Fruit fly (Drosophila melanogaster) Kc167 (cell line): ENCODE results near the gene CG9444.

Experiments used
- Myc ChIP-seq: fragments of >200 bp; optimal IDR thresholded peaks from 2 replicates; lab custom pipeline; 2017; ENCODE audit warnings: missing external identifiers
- Sin3A ChIP-seq: fragments of >200 bp; optimal IDR thresholded peaks from 2 replicates; lab custom pipeline; 2018; ENCODE audit warnings: missing external identifiers
- h ChIP-seq: fragments of >200 bp; optimal IDR thresholded peaks from 3 replicates; lab custom pipeline; 2018; ENCODE audit warnings: missing external identifiers
- insv ChIP-seq: fragments of >200 bp; optimal IDR thresholded peaks from 3 replicates; lab custom pipeline; 2018; ENCODE audit warnings: missing external identifiers
- psq ChIP-seq: fragments of >200 bp; optimal IDR thresholded peaks from 2 replicates; lab custom pipeline; 2017; ENCODE audit warnings: missing external identifiers
- ttk ChIP-seq: sonication (Bioruptor generic); optimal IDR thresholded peaks from 2 replicates; lab custom pipeline; 2017; ENCODE audit warnings: missing external identifiers

The CG9444 gene

DNA sequence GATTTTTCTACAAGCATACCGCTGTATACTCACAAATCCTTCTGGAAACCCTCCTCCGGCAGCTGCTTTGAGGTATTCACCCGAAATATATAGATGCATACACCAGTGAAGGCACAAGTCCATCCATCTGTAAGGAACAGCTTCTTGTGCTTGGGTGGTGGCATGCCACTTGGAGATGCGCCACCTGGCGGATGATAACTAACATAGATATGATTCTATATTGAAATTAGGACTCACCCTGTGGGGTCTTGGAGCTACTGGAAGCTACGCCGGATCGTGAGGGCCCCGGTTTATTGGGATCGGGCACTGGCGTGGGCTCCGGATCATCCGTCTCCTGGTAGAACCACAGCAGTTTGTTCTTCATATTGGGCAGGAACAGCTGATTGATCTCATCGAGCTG lies 10.9 kb downstream of the CG9444 start:
- no peak for TF ChIP-seq Myc
- no peak for TF ChIP-seq psq (lab: Kevin White, UChicago)
- TF ChIP-seq h (lab: Kevin White, UChicago) = no peak
- TF ChIP-seq insv = no peak
- no peak for TF ChIP-seq Sin3A (lab: Kevin White, UChicago)
- no peak for TF ChIP-seq ttk (lab: Kevin White, UChicago)

dm6 chr3R:9665405-9665804 lies 18.7 kb downstream of the CG9444 start:
- TF ChIP-seq Myc = no peak
- TF ChIP-seq h (lab: Kevin White, UChicago) = no peak
- no peak for TF ChIP-seq psq (lab: Kevin White, UChicago)
- no peak for TF ChIP-seq ttk (lab: Kevin White, UChicago)
- TF ChIP-seq Sin3A (lab: Kevin White, UChicago) = no peak
- TF ChIP-seq insv = no peak

- TF ChIP-seq h (lab: Kevin White, UChicago) (no peak), Sin3A (lab: Kevin White, UChicago) (no peak), insv (no peak), ttk (lab: Kevin White, UChicago) (no peak), Myc (no peak), psq (lab: Kevin White, UChicago) (no peak)
These were observed 37.9 kb downstream of the CG9444 start, which contains the start of gene Fst for dm6 chr3R:9646104-9646707. Gene Fst (minus strand): TSS chr3R:9646154.

dm6 chr3R:9644620-9645019 lies 39.4 kb downstream of the CG9444 start:
- no peak for TF ChIP-seq ttk (lab: Kevin White, UChicago)
- no peak for TF ChIP-seq insv
- no peak for TF ChIP-seq h (lab: Kevin White, UChicago)
- no peak for TF ChIP-seq Sin3A (lab: Kevin White, UChicago)
- TF ChIP-seq Myc = no peak
- no peak for TF ChIP-seq psq (lab: Kevin White, UChicago)

- no peak for TF ChIP-seq ttk (lab: Kevin White, UChicago)
These were observed 40.1 kb downstream of the CG9444 start for dm6 chr3R:9643977-9644376.

DNA sequence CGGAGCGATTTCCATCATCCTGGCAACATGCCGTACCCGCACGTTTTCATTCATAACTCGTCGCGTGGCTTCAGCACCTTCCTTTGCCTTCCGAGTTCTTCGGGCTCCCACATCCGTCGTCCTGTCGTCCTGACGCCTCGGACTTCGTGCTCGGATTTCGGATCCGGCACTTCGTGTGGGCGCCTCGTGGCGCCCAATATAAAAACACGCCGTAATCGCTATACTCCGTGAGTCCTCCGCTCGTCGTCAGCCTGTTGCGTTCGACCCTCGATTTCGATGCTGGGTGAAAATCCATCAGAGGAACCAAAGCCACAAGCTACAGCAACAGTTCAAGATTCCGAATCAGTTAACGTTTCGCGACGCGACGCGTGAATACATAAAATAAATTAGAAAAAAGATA lies 43.8 kb downstream of the CG9444 start:
- no peak for TF ChIP-seq Myc
- no peak for TF ChIP-seq psq (lab: Kevin White, UChicago)
- TF ChIP-seq insv = no peak
- no peak for TF ChIP-seq ttk (lab: Kevin White, UChicago)
- TF ChIP-seq Sin3A (lab: Kevin White, UChicago) = no peak
- TF ChIP-seq h (lab: Kevin White, UChicago) = no peak

- TF ChIP-seq Sin3A (lab: Kevin White, UChicago) = no peak
- TF ChIP-seq insv = no peak
- no peak for TF ChIP-seq psq (lab: Kevin White, UChicago)
- no peak for TF ChIP-seq h (lab: Kevin White, UChicago)
- no peak for TF ChIP-seq ttk (lab: Kevin White, UChicago)
- no peak for TF ChIP-seq Myc
These were observed 46.2 kb downstream of the CG9444 start, which contains the start of gene Dh44 for dm6 chr3R:9637882-9638281. Gene Dh44 (plus strand): TSS chr3R:9638182.

- no peak for TF ChIP-seq Myc
- no peak for TF ChIP-seq Sin3A (lab: Kevin White, UChicago)
- TF ChIP-seq ttk (lab: Kevin White, UChicago) = no peak
- no peak for TF ChIP-seq psq (lab: Kevin White, UChicago)
- TF ChIP-seq insv = no peak
- TF ChIP-seq h (lab: Kevin White, UChicago) = no peak
These were observed 46.7 kb downstream of the CG9444 start, which contains the start of gene Scm for dm6 chr3R:9637361-9637760. Gene Scm (minus strand): TSS chr3R:9637611.

DNA sequence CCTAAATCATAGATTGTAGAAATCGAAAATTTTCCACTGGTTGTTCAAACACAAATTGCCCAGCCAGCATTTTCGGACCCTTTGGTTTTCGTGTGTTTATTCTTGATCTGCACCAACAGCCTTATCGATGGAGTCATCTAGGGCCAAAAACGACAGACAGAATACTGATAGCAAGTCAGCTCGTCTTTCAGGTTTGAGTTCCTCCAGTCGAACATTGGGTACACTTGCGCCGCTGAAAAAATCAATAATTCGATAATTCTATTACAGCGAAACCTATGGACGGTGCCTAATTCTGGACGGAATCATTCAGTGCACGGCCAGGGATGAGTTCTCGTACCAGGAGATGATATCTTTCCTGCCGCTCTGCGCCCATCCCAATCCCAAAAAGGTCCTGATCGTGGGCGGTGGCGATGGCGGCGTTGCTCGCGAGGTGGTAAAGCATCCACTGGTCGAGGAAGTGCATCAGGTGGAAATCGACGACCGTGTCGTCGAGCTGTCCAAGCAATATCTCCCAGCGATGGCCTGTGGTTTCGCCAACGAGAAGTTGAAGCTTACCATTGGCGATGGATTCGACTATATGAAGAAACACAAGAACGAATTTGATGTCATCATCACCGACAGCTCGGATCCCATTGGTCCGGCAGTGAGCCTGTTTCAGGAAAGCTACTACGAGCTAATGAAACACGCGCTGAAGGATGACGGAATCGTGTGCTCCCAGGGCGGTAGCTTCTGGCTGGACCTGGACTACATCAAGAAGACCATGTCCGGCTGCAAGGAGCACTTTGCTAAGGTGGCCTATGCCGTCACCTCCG lies 51.7 kb downstream of the CG9444 start:
- TF ChIP-seq psq (lab: Kevin White, UChicago) (no peak), ttk (lab: Kevin White, UChicago) (no peak), Sin3A (lab: Kevin White, UChicago) (no peak), Myc (no peak), insv (no peak), h (lab: Kevin White, UChicago) (no peak)

DNA sequence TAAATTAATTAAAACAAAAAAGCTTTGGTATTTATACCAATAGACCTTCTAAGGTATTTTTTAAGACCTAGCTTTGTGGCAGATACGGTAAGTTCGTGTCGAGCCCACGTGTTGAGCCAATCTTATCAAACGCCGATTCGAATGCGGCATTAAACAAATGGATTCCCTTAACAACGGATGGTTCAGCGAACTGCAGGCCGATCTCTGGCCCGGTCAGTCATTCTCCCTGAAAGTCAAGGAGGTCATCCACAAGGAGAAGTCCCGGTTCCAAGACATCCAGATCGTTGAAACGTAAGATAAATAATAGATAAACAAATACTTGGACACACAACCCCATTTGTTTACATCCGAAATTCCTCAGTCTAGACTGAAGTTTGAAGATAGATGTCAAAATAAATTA lies 52.5 kb downstream of the CG9444 start, which contains the start of gene SpdS:
SpdS (plus strand) TSS at position 78 of the 400 bp plus-strand sequence.
- TF ChIP-seq Myc (no peak), Sin3A (lab: Kevin White, UChicago) (no peak)
